Worm (Caenorhabditis elegans) whole organism, L4 larva: Measurements from ENCODE around the gene F44A2.7.

Experiments
- F44E2.7 ChIP-seq: fragments of 200-800 bp; sonication (Bioruptor generic); IDR thresholded peaks from 2 replicates; pipeline ENCODE4 v2.1.2; 2022; ENCODE audit warnings: missing genetic modification characterization, missing compliant biosample characterization
- F49E8.2 ChIP-seq: sonication (generic microtip); optimal IDR thresholded peaks from 2 replicates; lab custom pipeline; 2016; ENCODE audit warnings: missing compliant biosample characterization, mild to moderate bottlenecking, missing genetic modification characterization, borderline replicate concordance
- T20F7.1 ChIP-seq: fragments of 200-800 bp; sonication (Bioruptor generic); optimal IDR thresholded peaks from 2 replicates; lab custom pipeline; 2018; ENCODE audit warnings: mild to moderate bottlenecking, missing genetic modification characterization, missing compliant biosample characterization
- ZK337.2 ChIP-seq: fragments of 200-800 bp; sonication (Bioruptor generic); IDR thresholded peaks from 2 replicates; pipeline ENCODE4 v1.3.6; 2022; ENCODE audit warnings: missing genetic modification reagents, missing genetic modification characterization, missing compliant biosample characterization
- aha-1 ChIP-seq: fragments of 150-350 bp; peaks from one replicate; lab custom pipeline; 2014; ENCODE audit warnings: missing biosample characterization, missing genetic modification characterization
- ceh-20 ChIP-seq: fragments of 200-800 bp; sonication (Bioruptor generic); IDR thresholded peaks from 2 replicates; pipeline ENCODE4 v1.3.6; 2022; ENCODE audit warnings: missing genetic modification reagents, missing genetic modification characterization, missing compliant biosample characterization
- ceh-28 ChIP-seq: fragments of 150-350 bp; optimal IDR thresholded peaks from 2 replicates; lab custom pipeline; 2014; ENCODE audit warnings: missing biosample characterization, missing genetic modification reagents, missing genetic modification characterization
- ceh-32 ChIP-seq: sonication (generic microtip); optimal IDR thresholded peaks from 2 replicates; lab custom pipeline; 2016; ENCODE audit warnings: mild to moderate bottlenecking, missing genetic modification characterization, missing compliant biosample characterization; ENCODE audit not compliant: poor library complexity
- daf-16 ChIP-seq, 3 experiments: sonication (generic microtip); optimal IDR thresholded peaks; 2 replicates each; lab custom pipeline; 2016 to 2017; ENCODE audit warnings: missing genetic modification characterization in 3 of 3, missing genetic modification reagents in 3 of 3, mild to moderate bottlenecking in 2 of 3, missing compliant biosample characterization in 2 of 3, missing biosample characterization in 1 of 3, moderate library complexity in 1 of 3
- dmd-6 ChIP-seq: fragments of 200-800 bp; sonication (Bioruptor generic); IDR thresholded peaks from 2 replicates; pipeline ENCODE4 v1.3.6; 2022; ENCODE audit warnings: missing genetic modification reagents, missing genetic modification characterization, missing compliant biosample characterization
- dmd-9 ChIP-seq: fragments of 200-800 bp; sonication (Bioruptor generic); IDR thresholded peaks from 2 replicates; pipeline ENCODE4 v1.3.6; 2022; ENCODE audit warnings: missing genetic modification reagents, missing genetic modification characterization, missing compliant biosample characterization
- dve-1 ChIP-seq: sonication (generic microtip); optimal IDR thresholded peaks from 2 replicates; lab custom pipeline; 2017; ENCODE audit warnings: antibody characterized with exemption, mild to moderate bottlenecking, missing genetic modification characterization, missing compliant biosample characterization; ENCODE audit not compliant: insufficient read depth
- hif-1 ChIP-seq, 2 experiments: sonication (generic microtip); optimal IDR thresholded peaks; 2 replicates each; lab custom pipeline; 2016 to 2017; ENCODE audit warnings: missing compliant biosample characterization in 2 of 2, missing genetic modification characterization in 2 of 2, missing genetic modification reagents in 2 of 2, missing genotype in 2 of 2, mild to moderate bottlenecking in 1 of 2
- hlh-11 ChIP-seq: fragments of 200-800 bp; sonication (Bioruptor generic); optimal IDR thresholded peaks from 2 replicates; lab custom pipeline; 2018; ENCODE audit warnings: mild to moderate bottlenecking, missing genetic modification characterization, missing compliant biosample characterization
- hlh-30 ChIP-seq: sonication (generic microtip); optimal IDR thresholded peaks from 2 replicates; lab custom pipeline; 2017; ENCODE audit warnings: antibody characterized with exemption, mild to moderate bottlenecking, missing genetic modification characterization, missing compliant biosample characterization; ENCODE audit not compliant: insufficient read depth
- mdl-1 ChIP-seq, 2 experiments: fragments of 150-350 bp in 1 of 2; sonication (generic microtip) in 1 of 2; optimal IDR thresholded peaks; 2 replicates each; lab custom pipeline; 2014 to 2017; ENCODE audit warnings: missing biosample characterization in 2 of 2, missing genetic modification characterization in 2 of 2
- mep-1 ChIP-seq: fragments of 150-350 bp; sonication (generic microtip); optimal IDR thresholded peaks from 3 replicates; lab custom pipeline; 2014; ENCODE audit warnings: missing biosample characterization, missing genetic modification characterization
- mes-2 ChIP-seq: sonication (generic microtip); optimal IDR thresholded peaks from 2 replicates; lab custom pipeline; 2016; ENCODE audit warnings: missing genotype, mild to moderate bottlenecking, missing genetic modification characterization, missing compliant biosample characterization; ENCODE audit not compliant: poor library complexity, severe bottlenecking
- nhr-11 ChIP-seq: fragments of 150-350 bp; optimal IDR thresholded peaks from 2 replicates; lab custom pipeline; 2014; ENCODE audit warnings: missing biosample characterization, missing genetic modification characterization
- nhr-28 ChIP-seq: fragments of 150-350 bp; optimal IDR thresholded peaks from 2 replicates; lab custom pipeline; 2014; ENCODE audit warnings: missing biosample characterization, missing genetic modification characterization
- pha-4 ChIP-seq, 2 experiments: fragments of 150-350 bp in 1 of 2; fragments of 200-800 bp in 1 of 2; sonication (Bioruptor generic) in 1 of 2; IDR thresholded peaks in 1 of 2; optimal IDR thresholded peaks in 1 of 2; 2 replicates each; pipeline versions ENCODE4 v1.3.6 to Lab custom; 2014 to 2022; ENCODE audit warnings: missing genetic modification characterization in 2 of 2, missing genetic modification reagents in 2 of 2, missing biosample characterization in 1 of 2, missing compliant biosample characterization in 1 of 2
- sdz-12 ChIP-seq: fragments of 200-800 bp; sonication (Bioruptor generic); optimal IDR thresholded peaks from 2 replicates; lab custom pipeline; 2018; ENCODE audit warnings: mild to moderate bottlenecking, missing genetic modification characterization, missing compliant biosample characterization
- tra-1 ChIP-seq: fragments of 200-800 bp; sonication (Bioruptor generic); IDR thresholded peaks from 2 replicates; pipeline ENCODE4 v1.3.6; 2022; ENCODE audit warnings: missing genetic modification reagents, missing genetic modification characterization, missing compliant biosample characterization
- unc-62 ChIP-seq, 3 experiments: fragments of 150-350 bp in 1 of 3; sonication (generic microtip); optimal IDR thresholded peaks in 2 of 3; peaks in 1 of 3; 1 replicate in 1 of 3; 2 replicates in 2 of 3; lab custom pipeline; 2014 to 2017; ENCODE audit warnings: missing biosample characterization in 3 of 3, missing genetic modification characterization in 3 of 3, missing genetic modification reagents in 3 of 3, missing genotype in 1 of 3
- zip-11 ChIP-seq: fragments of 200-800 bp; sonication (Bioruptor generic); IDR thresholded peaks from 2 replicates; pipeline ENCODE4 v1.3.6; 2022; ENCODE audit warnings: missing genetic modification characterization, missing compliant biosample characterization
- ztf-7 ChIP-seq: fragments of 150-350 bp; optimal IDR thresholded peaks from 2 replicates; lab custom pipeline; 2014; ENCODE audit warnings: missing biosample characterization, missing genetic modification characterization

The F44A2.7 gene

ce11 chrV:9332611-9333315 lies 11.5 kb downstream of the F44A2.7 start:
- TF ChIP-seq dmd-9 (GFP tag; lab: Robert Waterston, UW) = no peak
- peak; percentile 29 for TF ChIP-seq dmd-6 (GFP tag; lab: Robert Waterston, UW)
- TF ChIP-seq nhr-11 (tag; lab: Kevin White, UChicago) = peak; percentile 20
- no peak for TF ChIP-seq hif-1 (tag; optimal IDR thresholded peaks at IDR 0.05; lab: Kevin White, UChicago)
- no peak for TF ChIP-seq pha-4 (GFP tag; IDR thresholded peaks at IDR 0.05; lab: Robert Waterston, UW)
- peak; percentile 77 for TF ChIP-seq pha-4 (tag; optimal IDR thresholded peaks at IDR 0.05; lab: Kevin White, UChicago)
- TF ChIP-seq nhr-28 (tag; lab: Kevin White, UChicago) = peak; percentile 3
- TF ChIP-seq sdz-12 (GFP tag; lab: Kevin White, UChicago) = no peak
- TF ChIP-seq ZK337.2 = no peak
- TF ChIP-seq unc-62 (GFP tag; optimal IDR thresholded peaks at IDR 0.05 in 1 of 2; lab: Kevin White, UChicago) = peak in 1 of 2 experiments; percentile 37
- TF ChIP-seq unc-62 (tag; optimal IDR thresholded peaks at IDR 0.05; lab: Kevin White, UChicago) = no peak
- TF ChIP-seq daf-16 (GFP tag; optimal IDR thresholded peaks at IDR 0.05; lab: Kevin White, UChicago) = no peak
- TF ChIP-seq daf-16 (tag; optimal IDR thresholded peaks at IDR 0.05; lab: Kevin White, UChicago) = peak; percentile 40
- peak; percentile 95 for TF ChIP-seq aha-1

ce11 chrV:9333316-9334048 lies 12.2 kb downstream of the F44A2.7 start, which contains the start of gene acl-14:
Gene acl-14, minus strand, starts transcription at chrV:9333631.
- TF ChIP-seq mep-1 = peak; percentile 13
- TF ChIP-seq unc-62 (GFP tag; optimal IDR thresholded peaks at IDR 0.05 in 1 of 2; lab: Kevin White, UChicago) = peak in 1 of 2 experiments; percentile 36
- no peak for TF ChIP-seq unc-62 (tag; optimal IDR thresholded peaks at IDR 0.05; lab: Kevin White, UChicago)
- TF ChIP-seq zip-11 = no peak
- peak; percentile 28 for TF ChIP-seq mes-2
- TF ChIP-seq hlh-11 (tag; lab: Kevin White, UChicago) = no peak
- no peak for TF ChIP-seq daf-16 (GFP tag; optimal IDR thresholded peaks at IDR 0.05; lab: Kevin White, UChicago)
- TF ChIP-seq daf-16 (tag; optimal IDR thresholded peaks at IDR 0.05; lab: Kevin White, UChicago) = peak; percentile 34
- TF ChIP-seq dve-1 (tag; lab: Kevin White, UChicago) = no peak
- peak; percentile 31; the same call in 1 of the 2 replicates for TF ChIP-seq dmd-6 (GFP tag; lab: Robert Waterston, UW)
- peak in 1 of 2 experiments; percentile 10 for TF ChIP-seq mdl-1 (tag; optimal IDR thresholded peaks at IDR 0.05; lab: Kevin White, UChicago)
- TF ChIP-seq T20F7.1 = no peak
- peak; percentile 82 for TF ChIP-seq aha-1
- peak; percentile 30 for TF ChIP-seq hlh-30 (tag; lab: Kevin White, UChicago)
- TF ChIP-seq ceh-28 (tag; lab: Kevin White, UChicago) = no peak
- TF ChIP-seq nhr-28 (tag; lab: Kevin White, UChicago) = peak; percentile 64
- TF ChIP-seq, all 104 proteins: peak for 9

- no peak for TF ChIP-seq F44E2.7 (GFP tag; lab: Robert Waterston, UW)
- TF ChIP-seq tra-1 (GFP tag; lab: Robert Waterston, UW) = 0 out of 2 replicates have a peak, but pooled peaks have one; percentile 35
- peak; percentile 8 for TF ChIP-seq dve-1 (tag; lab: Kevin White, UChicago)
- no peak for TF ChIP-seq ztf-7 (tag; lab: Kevin White, UChicago)
- TF ChIP-seq dmd-6 (GFP tag; lab: Robert Waterston, UW) = peak; percentile 75
- no peak for TF ChIP-seq daf-16 (GFP tag; optimal IDR thresholded peaks at IDR 0.05; lab: Kevin White, UChicago)
- TF ChIP-seq daf-16 (tag; optimal IDR thresholded peaks at IDR 0.05; lab: Kevin White, UChicago) = peak; percentile 20
- TF ChIP-seq unc-62 (GFP tag; optimal IDR thresholded peaks at IDR 0.05 in 1 of 2; lab: Kevin White, UChicago) = peak in 1 of 2 experiments; percentile 30
- TF ChIP-seq unc-62 (tag; optimal IDR thresholded peaks at IDR 0.05; lab: Kevin White, UChicago) = no peak
- TF ChIP-seq ceh-20 = peak; percentile 62; the same call in 1 of the 2 replicates
- TF ChIP-seq T20F7.1 = peak; percentile 85
- TF ChIP-seq hlh-11 (tag; lab: Kevin White, UChicago) = peak; percentile 29
- no peak for TF ChIP-seq ceh-32 (tag; lab: Kevin White, UChicago)
- no peak for TF ChIP-seq F49E8.2 (tag; lab: Kevin White, UChicago)
- peak; percentile 4 for TF ChIP-seq nhr-28 (tag; lab: Kevin White, UChicago)
- peak; percentile 14 for TF ChIP-seq hlh-30 (tag; lab: Kevin White, UChicago)
Measured at ce11 chrV:9334216-9334615, 12.9 kb downstream of the F44A2.7 start, which contains the start of gene ucp-4. Gene ucp-4, plus strand, starts transcription at chrV:9334298.
